Fruit fly (Drosophila melanogaster): ENCODE results near the gene dbr.

dm6 chr2L:82080-82479 lies 15.8 kb downstream of the dbr start:
- TF ChIP-seq sv (GFP tag; optimal IDR thresholded peaks at IDR 0.05), result no peak
- no peak for TF ChIP-seq pan (optimal IDR thresholded peaks at IDR 0.05)
- no peak for TF ChIP-seq psq (GFP tag; optimal IDR thresholded peaks at IDR 0.05)
- no peak for TF ChIP-seq Hr78 (GFP tag; optimal IDR thresholded peaks at IDR 0.05)
- TF ChIP-seq sage (GFP tag; optimal IDR thresholded peaks at IDR 0.05), result no peak
- TF ChIP-seq usp (GFP tag; optimal IDR thresholded peaks at IDR 0.05), result no peak
- no peak for TF ChIP-seq brk (GFP tag; optimal IDR thresholded peaks at IDR 0.05)
- no peak for TF ChIP-seq Jra (GFP tag; optimal IDR thresholded peaks at IDR 0.05)
- no peak for TF ChIP-seq h (GFP tag; optimal IDR thresholded peaks at IDR 0.05)
- TF ChIP-seq Hr83 (GFP tag; optimal IDR thresholded peaks at IDR 0.05; ENCODE audit: poor library complexity, severe bottlenecking), result no peak

Data from whole organism, wandering third instar larva.